4 fruit fly cellular contexts compared by ENCODE assay signal in genomic region chrX:12462936-12463558, dm6.
TF ChIP-seq lines count a peak whose summit lies in the region.

TSS of gene Rab40 (minus strand) at chrX:12463112.
TSS of gene CG42258 (plus strand) at chrX:12463528.

TF ChIP-seq in whole organism, adult, 20 proteins besides CTCF, POLR2A, EP300 and RAD21 (continued from another document):
- peak; percentile 61 for TF ChIP-seq Crg-1 (GFP tag; optimal IDR thresholded peaks at IDR 0.05; lab: Kevin White, UChicago)
- peak; percentile 67 for TF ChIP-seq Hr96 (GFP tag; optimal IDR thresholded peaks at IDR 0.05; lab: Kevin White, UChicago)
TF ChIP-seq in whole organism, adult: peak in this region for 14.

TF ChIP-seq in whole organism, embryonic, 481 proteins besides CTCF, POLR2A, EP300 and RAD21 (continued from another document and continues in another):
- TF ChIP-seq klu (GFP tag; IDR thresholded peaks at IDR 0.05; lab: Robert Waterston, UW) (peak; percentile 23; the same call in 1 of the 2 replicates), Meics (GFP tag; optimal IDR thresholded peaks at IDR 0.05; lab: Kevin White, UChicago) (peak; percentile 36), Doc3 (GFP tag; IDR thresholded peaks at IDR 0.05; lab: Robert Waterston, UW; ENCODE audit: partially characterized antibody) (peak; percentile 48; the same call in 1 of the 3 replicates), CG17829 (tag; optimal IDR thresholded peaks at IDR 0.05; lab: Kevin White, UChicago) (peak; percentile 44), pros (GFP tag; optimal IDR thresholded peaks at IDR 0.05; lab: Kevin White, UChicago) (no peak), unc-4 (GFP tag; IDR thresholded peaks at IDR 0.05; lab: Robert Waterston, UW; ENCODE audit: partially characterized antibody) (peak; percentile 62; the same call in 1 of the 2 replicates), ci (GFP tag; IDR thresholded peaks at IDR 0.05; lab: Robert Waterston, UW) (0 out of 3 replicates have a peak, but pooled peaks have one; percentile 29), Fer3 (tag; optimal IDR thresholded peaks at IDR 0.05; lab: Kevin White, UChicago) (peak; percentile 26), sens (GFP tag; lab: Kevin White, UChicago) (peak; percentile 91), Awh (GFP tag; IDR thresholded peaks at IDR 0.05; lab: Robert Waterston, UW) (no peak), nerfin-2 (GFP tag; IDR thresholded peaks at IDR 0.05; lab: Robert Waterston, UW; ENCODE audit: partially characterized antibody) (peak; percentile 40; the same call in 1 of the 2 replicates), trh (GFP tag; optimal IDR thresholded peaks at IDR 0.05; lab: Kevin White, UChicago) (no peak), run (tag; optimal IDR thresholded peaks at IDR 0.05; lab: Kevin White, UChicago) (no peak), amos (GFP tag; IDR thresholded peaks at IDR 0.05; lab: Robert Waterston, UW; ENCODE audit: partially characterized antibody) (peak; percentile 53; the same call in 1 of the 2 replicates), CG8944 (GFP tag; optimal IDR thresholded peaks at IDR 0.05; lab: Kevin White, UChicago) (peak; percentile 14), seq (GFP tag; IDR thresholded peaks at IDR 0.05; lab: Robert Waterston, UW) (no peak), trem (tag; optimal IDR thresholded peaks at IDR 0.05; lab: Kevin White, UChicago) (peak; percentile 19), CG17186 (GFP tag; optimal IDR thresholded peaks at IDR 0.05; lab: Kevin White, UChicago) (peak; percentile 12), Dref (GFP tag; IDR thresholded peaks at IDR 0.05; lab: Robert Waterston, UW) (peak; percentile 65), zfh2 (GFP tag; optimal IDR thresholded peaks at IDR 0.05; lab: Kevin White, UChicago) (peak; percentile 56), Hmr (GFP tag; optimal IDR thresholded peaks at IDR 0.05; lab: Kevin White, UChicago) (peak; percentile 48), CG7556 (GFP tag; optimal IDR thresholded peaks at IDR 0.05; lab: Kevin White, UChicago) (peak; percentile 25), D19A (tag; optimal IDR thresholded peaks at IDR 0.05; lab: Kevin White, UChicago) (no peak), vvl (GFP tag; IDR thresholded peaks at IDR 0.05; lab: Robert Waterston, UW) (peak; percentile 34; the same call in 1 of the 2 replicates), CG30403 (GFP tag; optimal IDR thresholded peaks at IDR 0.05; lab: Kevin White, UChicago) (peak; percentile 79), gsb (GFP tag; IDR thresholded peaks at IDR 0.05; lab: Robert Waterston, UW) (no peak), tio (GFP tag; optimal IDR thresholded peaks at IDR 0.05; lab: Kevin White, UChicago) (peak; percentile 54), CG10366 (GFP tag; IDR thresholded peaks at IDR 0.05; lab: Robert Waterston, UW) (peak; percentile 24; the same call in 1 of the 2 replicates), CG18619 (GFP tag; optimal IDR thresholded peaks at IDR 0.05; lab: Kevin White, UChicago) (peak; percentile 16), pfk (GFP tag; optimal IDR thresholded peaks at IDR 0.05; lab: Kevin White, UChicago) (peak; percentile 13), lola (GFP tag; optimal IDR thresholded peaks at IDR 0.05; lab: Kevin White, UChicago) (peak in 1 of 3 experiments; percentile 47), bsh (GFP tag; optimal IDR thresholded peaks at IDR 0.05; lab: Kevin White, UChicago) (peak in 1 of 2 experiments; percentile 31), C15 (GFP tag; IDR thresholded peaks at IDR 0.05; lab: Robert Waterston, UW) (no peak), CG4820 (GFP tag; optimal IDR thresholded peaks at IDR 0.05; lab: Kevin White, UChicago) (peak; percentile 32), CG10543 (GFP tag; optimal IDR thresholded peaks at IDR 0.05; lab: Kevin White, UChicago) (peak; percentile 49), Camta (GFP tag; optimal IDR thresholded peaks at IDR 0.05; lab: Kevin White, UChicago) (peak; percentile 10), CG9817 (tag; optimal IDR thresholded peaks at IDR 0.05; lab: Kevin White, UChicago) (peak; percentile 1), CG1603 (tag; optimal IDR thresholded peaks at IDR 0.05; lab: Kevin White, UChicago) (peak; percentile 33), pzg (GFP tag; optimal IDR thresholded peaks at IDR 0.05; lab: Kevin White, UChicago) (peak; percentile 42), Bgb (GFP tag; IDR thresholded peaks at IDR 0.05; lab: Robert Waterston, UW; ENCODE audit: partially characterized antibody) (peak; percentile 49; the same call in 1 of the 2 replicates)

TF ChIP-seq in whole organism, prepupa, 60 proteins besides CTCF, POLR2A, EP300 and RAD21 (continued from another document):
- TF ChIP-seq CG6854 (GFP tag; optimal IDR thresholded peaks at IDR 0.05; lab: Kevin White, UChicago) = no peak
- no peak for TF ChIP-seq fd59A (GFP tag; optimal IDR thresholded peaks at IDR 0.05; lab: Kevin White, UChicago)
- peak; percentile 57 for TF ChIP-seq esn (GFP tag; optimal IDR thresholded peaks at IDR 0.05; lab: Kevin White, UChicago)
- no peak for TF ChIP-seq Eip93F (GFP tag; optimal IDR thresholded peaks at IDR 0.05; lab: Kevin White, UChicago)
- TF ChIP-seq Ets96B (tag; optimal IDR thresholded peaks at IDR 0.05; lab: Kevin White, UChicago) = no peak
- no peak for TF ChIP-seq CG7368 (GFP tag; optimal IDR thresholded peaks at IDR 0.05; lab: Kevin White, UChicago)
- TF ChIP-seq Sox15 (GFP tag; optimal IDR thresholded peaks at IDR 0.05; lab: Kevin White, UChicago) = peak; percentile 12
- peak; percentile 17 for TF ChIP-seq Ets21C (GFP tag; optimal IDR thresholded peaks at IDR 0.05; lab: Kevin White, UChicago)
- TF ChIP-seq eg (GFP tag; IDR thresholded peaks at IDR 0.05; lab: Robert Waterston, UW) = peak; percentile 55
- no peak for TF ChIP-seq fd85E (GFP tag; optimal IDR thresholded peaks at IDR 0.05; lab: Kevin White, UChicago)
- no peak for TF ChIP-seq CG16779 (tag; optimal IDR thresholded peaks at IDR 0.05; lab: Kevin White, UChicago)
- peak; percentile 56 for TF ChIP-seq CG3919 (GFP tag; optimal IDR thresholded peaks at IDR 0.05; lab: Kevin White, UChicago)
- TF ChIP-seq Blimp-1 (GFP tag; optimal IDR thresholded peaks at IDR 0.05; lab: Kevin White, UChicago) = no peak
- TF ChIP-seq Lpt (GFP tag; optimal IDR thresholded peaks at IDR 0.05; lab: Kevin White, UChicago) = no peak
- TF ChIP-seq fkh (GFP tag; optimal IDR thresholded peaks at IDR 0.05; lab: Kevin White, UChicago) = no peak
- peak; percentile 41 for TF ChIP-seq cyc (GFP tag; optimal IDR thresholded peaks at IDR 0.05; lab: Kevin White, UChicago)
- peak; percentile 66 for TF ChIP-seq CG10631 (GFP tag; optimal IDR thresholded peaks at IDR 0.05; lab: Kevin White, UChicago)
- TF ChIP-seq Hr4 (GFP tag; optimal IDR thresholded peaks at IDR 0.05; lab: Kevin White, UChicago) = peak; percentile 39
- TF ChIP-seq net (GFP tag; optimal IDR thresholded peaks at IDR 0.05; lab: Kevin White, UChicago) = no peak
- TF ChIP-seq CG6276 (GFP tag; optimal IDR thresholded peaks at IDR 0.05; lab: Kevin White, UChicago) = no peak
- TF ChIP-seq CG10669 (GFP tag; optimal IDR thresholded peaks at IDR 0.05; lab: Kevin White, UChicago) = no peak
- peak; percentile 30 for TF ChIP-seq Hr39 (GFP tag; optimal IDR thresholded peaks at IDR 0.05; lab: Kevin White, UChicago)
- TF ChIP-seq Sox14 (GFP tag; optimal IDR thresholded peaks at IDR 0.05; lab: Kevin White, UChicago) = peak; percentile 48
- TF ChIP-seq CG8119 (GFP tag; IDR thresholded peaks at IDR 0.05; lab: Robert Waterston, UW) = no peak
- 0 out of 2 replicates have a peak, but pooled peaks have one; percentile 37 for TF ChIP-seq Gug (GFP tag; IDR thresholded peaks at IDR 0.05; lab: Robert Waterston, UW)
- no peak for TF ChIP-seq CG8319 (GFP tag; optimal IDR thresholded peaks at IDR 0.05; lab: Kevin White, UChicago)
- TF ChIP-seq Sox102F (GFP tag; optimal IDR thresholded peaks at IDR 0.05; lab: Kevin White, UChicago) = peak; percentile 11
- TF ChIP-seq CG1621 (tag; optimal IDR thresholded peaks at IDR 0.05; lab: Kevin White, UChicago) = no peak
- peak; percentile 21 for TF ChIP-seq OdsH (GFP tag; optimal IDR thresholded peaks at IDR 0.05; lab: Kevin White, UChicago)
- TF ChIP-seq CG32006 (GFP tag; optimal IDR thresholded peaks at IDR 0.05; lab: Kevin White, UChicago) = peak; percentile 37
- no peak for TF ChIP-seq dsx (GFP tag; optimal IDR thresholded peaks at IDR 0.05; lab: Kevin White, UChicago; ENCODE audit: poor library complexity, severe bottlenecking)
- TF ChIP-seq spab (GFP tag; optimal IDR thresholded peaks at IDR 0.05; lab: Kevin White, UChicago) = no peak
- peak; percentile 41 for TF ChIP-seq CG31627 (GFP tag; optimal IDR thresholded peaks at IDR 0.05; lab: Kevin White, UChicago)
- TF ChIP-seq CG4318 (GFP tag; optimal IDR thresholded peaks at IDR 0.05; lab: Kevin White, UChicago) = peak; percentile 27
- peak; percentile 41 for TF ChIP-seq Met (GFP tag; optimal IDR thresholded peaks at IDR 0.05; lab: Kevin White, UChicago)
- TF ChIP-seq ss (GFP tag; optimal IDR thresholded peaks at IDR 0.05; lab: Kevin White, UChicago) = no peak
- TF ChIP-seq CG8632 (GFP tag; optimal IDR thresholded peaks at IDR 0.05; lab: Kevin White, UChicago) = peak; percentile 34
- TF ChIP-seq CG9139 (GFP tag; optimal IDR thresholded peaks at IDR 0.05; lab: Kevin White, UChicago) = no peak
- TF ChIP-seq dac (GFP tag; optimal IDR thresholded peaks at IDR 0.05; lab: Kevin White, UChicago) = no peak
- no peak for TF ChIP-seq CG11294 (GFP tag; IDR thresholded peaks at IDR 0.05; lab: Robert Waterston, UW)

TF ChIP-seq in whole organism, wandering third instar larva, 38 proteins besides CTCF, POLR2A, EP300 and RAD21 (continued from another document):
- TF ChIP-seq Dif (GFP tag; optimal IDR thresholded peaks at IDR 0.05; lab: Kevin White, UChicago; ENCODE audit: partially characterized antibody) (no peak), Sp1 (GFP tag; optimal IDR thresholded peaks at IDR 0.05; lab: Kevin White, UChicago) (peak; percentile 13), Vsx2 (GFP tag; optimal IDR thresholded peaks at IDR 0.05; lab: Kevin White, UChicago; ENCODE audit: partially characterized antibody) (no peak), psq (GFP tag; optimal IDR thresholded peaks at IDR 0.05; lab: Kevin White, UChicago) (peak; percentile 44)
